Fruit fly (Drosophila melanogaster) whole organism, embryonic: ENCODE results near the gene Vsp37A.
A peak's percentile ranks its signal among the peaks of the same experiment; 100 is the strongest.

Source experiments
- ATbp ChIP-seq: fragments of 200-800 bp; sonication (Bioruptor generic); optimal IDR thresholded peaks from 2 replicates; lab custom pipeline; 2017; ENCODE audit warnings: missing biosample characterization, mild to moderate bottlenecking, missing genetic modification characterization, missing genetic modification reagents
- Bteb2 ChIP-seq: fragments of 200-800 bp; sonication (Bioruptor generic); optimal IDR thresholded peaks from 2 replicates; lab custom pipeline; 2016; ENCODE audit warnings: missing biosample characterization, missing genetic modification characterization
- CG10543 ChIP-seq: fragments of 200-800 bp; sonication (Bioruptor generic); optimal IDR thresholded peaks from 3 replicates; lab custom pipeline; 2017; ENCODE audit warnings: missing biosample characterization, mild to moderate bottlenecking, missing genetic modification characterization, moderate library complexity
- CG1233 ChIP-seq: fragments of 200-800 bp; sonication (Bioruptor generic); optimal IDR thresholded peaks from 4 replicates; lab custom pipeline; 2018; ENCODE audit warnings: missing biosample characterization, mild to moderate bottlenecking, missing genetic modification characterization
- CG13296 ChIP-seq: fragments of 200-800 bp; sonication (Bioruptor generic); optimal IDR thresholded peaks from 3 replicates; lab custom pipeline; 2018; ENCODE audit warnings: missing biosample characterization, mild to moderate bottlenecking, missing genetic modification characterization
- CG14667 ChIP-seq: fragments of 200-800 bp; sonication (Bioruptor generic); IDR thresholded peaks from 2 replicates; pipeline ENCODE4 v1.3.6; 2022; ENCODE audit warnings: missing biosample characterization, missing genetic modification characterization
- CG1602 ChIP-seq: fragments of 200-800 bp; sonication (Bioruptor generic); optimal IDR thresholded peaks from 3 replicates; lab custom pipeline; 2016; ENCODE audit warnings: missing biosample characterization, missing genetic modification characterization
- CG16813 ChIP-seq: fragments of 200-800 bp; sonication (Bioruptor generic); IDR thresholded peaks from 3 replicates; pipeline ENCODE4 v1.3.6; 2022; ENCODE audit warnings: missing biosample characterization, missing genetic modification characterization; ENCODE audit not compliant: partially characterized antibody
- CG17612 ChIP-seq: fragments of 200-800 bp; sonication (Bioruptor generic); IDR thresholded peaks from 2 replicates; pipeline ENCODE4 v1.3.6; 2022; ENCODE audit warnings: missing biosample characterization, missing genetic modification characterization
- CG18764 ChIP-seq: fragments of 200-800 bp; sonication (Bioruptor generic); optimal IDR thresholded peaks from 3 replicates; lab custom pipeline; 2016; ENCODE audit warnings: missing biosample characterization, missing genetic modification characterization
- CG2875 ChIP-seq: fragments of 200-800 bp; sonication (Bioruptor generic); optimal IDR thresholded peaks from 2 replicates; lab custom pipeline; 2017; ENCODE audit warnings: missing biosample characterization, mild to moderate bottlenecking, missing genetic modification characterization, missing genetic modification reagents
- CG33557 ChIP-seq: fragments of 200-800 bp; sonication (Bioruptor generic); optimal IDR thresholded peaks from 2 replicates; lab custom pipeline; 2019; ENCODE audit warnings: missing biosample characterization, mild to moderate bottlenecking, missing genetic modification characterization, moderate library complexity
- CG3995 ChIP-seq: fragments of 200-800 bp; sonication (Bioruptor generic); optimal IDR thresholded peaks from 3 replicates; lab custom pipeline; 2016; ENCODE audit warnings: missing biosample characterization, missing genetic modification characterization
- CG43689 ChIP-seq: fragments of 200-800 bp; sonication (Bioruptor generic); IDR thresholded peaks from 2 replicates; pipeline ENCODE4 v1.3.6; 2022; ENCODE audit warnings: missing biosample characterization, missing genetic modification characterization
- CG4707 ChIP-seq: fragments of 200-800 bp; sonication (Bioruptor generic); optimal IDR thresholded peaks from 2 replicates; lab custom pipeline; 2018; ENCODE audit warnings: missing biosample characterization, mild to moderate bottlenecking, missing genetic modification characterization, moderate library complexity
- CG6813 ChIP-seq: fragments of 200-800 bp; sonication (Bioruptor generic); optimal IDR thresholded peaks from 2 replicates; lab custom pipeline; 2017; ENCODE audit warnings: missing biosample characterization, missing genetic modification characterization, mild to moderate bottlenecking, moderate library complexity, missing genetic modification reagents
- CG7839 ChIP-seq: fragments of 200-800 bp; sonication (Bioruptor generic); optimal IDR thresholded peaks from 3 replicates; lab custom pipeline; 2018; ENCODE audit warnings: missing biosample characterization, mild to moderate bottlenecking, missing genetic modification characterization, moderate library complexity
- CG8281 ChIP-seq: fragments of 200-800 bp; sonication (Bioruptor generic); optimal IDR thresholded peaks from 2 replicates; lab custom pipeline; 2018; ENCODE audit warnings: missing biosample characterization, mild to moderate bottlenecking, missing genetic modification characterization, moderate library complexity
- Fer1 ChIP-seq: fragments of 200-800 bp; sonication (Bioruptor generic); optimal IDR thresholded peaks from 2 replicates; lab custom pipeline; 2017; ENCODE audit warnings: missing biosample characterization, mild to moderate bottlenecking, missing genetic modification characterization
- H2.0 ChIP-seq: fragments of 200-800 bp; sonication (Bioruptor generic); IDR thresholded peaks from 2 replicates; pipeline ENCODE4 v1.3.6; 2022; ENCODE audit warnings: missing biosample characterization, missing genetic modification characterization
- HHEX ChIP-seq: fragments of 200-800 bp; sonication (Bioruptor generic); optimal IDR thresholded peaks from 3 replicates; lab custom pipeline; 2017; ENCODE audit warnings: missing biosample characterization, mild to moderate bottlenecking, missing genetic modification characterization, missing genetic modification reagents
- HLH3B ChIP-seq: fragments of 200-800 bp; sonication (Bioruptor generic); IDR thresholded peaks from 2 replicates; pipeline ENCODE4 v1.3.6; 2022; ENCODE audit warnings: missing biosample characterization, missing genetic modification characterization
- Hey ChIP-seq: fragments of 200-800 bp; sonication (Bioruptor generic); optimal IDR thresholded peaks from 3 replicates; lab custom pipeline; 2018; ENCODE audit warnings: missing biosample characterization, mild to moderate bottlenecking, missing genetic modification characterization
- Lim3 ChIP-seq: fragments of 200-800 bp; sonication (Bioruptor generic); IDR thresholded peaks from 2 replicates; pipeline ENCODE4 v1.3.6; 2022; ENCODE audit warnings: missing biosample characterization, missing genetic modification characterization
- MTF-1 ChIP-seq: fragments of 200-800 bp; sonication (Bioruptor generic); optimal IDR thresholded peaks from 2 replicates; lab custom pipeline; 2018; ENCODE audit warnings: missing biosample characterization, mild to moderate bottlenecking, missing genetic modification characterization, borderline replicate concordance
- Mad ChIP-seq: fragments of 200-800 bp; sonication (Bioruptor generic); optimal IDR thresholded peaks from 2 replicates; lab custom pipeline; 2016; ENCODE audit warnings: missing biosample characterization, missing genetic modification characterization
- Mrtf ChIP-seq: fragments of 200-800 bp; sonication (Bioruptor generic); IDR thresholded peaks from 3 replicates; pipeline ENCODE4 v1.3.6; 2022; ENCODE audit warnings: missing biosample characterization, missing genetic modification characterization
- Stat92E ChIP-seq, 3 experiments: fragments of >200 bp in 2 of 3; fragments of 200-800 bp in 1 of 3; sonication (Bioruptor generic) in 1 of 3; optimal IDR thresholded peaks; 2 replicates each; lab custom pipeline; 2017 to 2019; ENCODE audit warnings: missing biosample characterization in 3 of 3, missing genetic modification characterization in 3 of 3, mild to moderate bottlenecking in 1 of 3, moderate library complexity in 1 of 3
- bsh ChIP-seq, 2 experiments: fragments of 200-800 bp; sonication (Bioruptor generic); optimal IDR thresholded peaks; 2 replicates each; lab custom pipeline; 2017 to 2018; ENCODE audit warnings: mild to moderate bottlenecking in 2 of 2, missing biosample characterization in 2 of 2, missing genetic modification characterization in 2 of 2, moderate library complexity in 1 of 2
- crc ChIP-seq: fragments of 200-800 bp; sonication (Bioruptor generic); optimal IDR thresholded peaks from 2 replicates; lab custom pipeline; 2016; ENCODE audit warnings: missing biosample characterization, missing genetic modification characterization
- dm ChIP-seq: fragments of 200-800 bp; sonication (Bioruptor generic); optimal IDR thresholded peaks from 3 replicates; lab custom pipeline; 2016; ENCODE audit warnings: missing biosample characterization, missing genetic modification characterization
- dpn ChIP-seq, 2 experiments: fragments of 200-800 bp; sonication (Bioruptor generic); optimal IDR thresholded peaks; 3 replicates each; lab custom pipeline; 2016; ENCODE audit warnings: missing biosample characterization in 2 of 2, missing genetic modification characterization in 2 of 2
- eve ChIP-seq, 2 experiments: fragments of >200 bp; optimal IDR thresholded peaks; 2 replicates each; lab custom pipeline; 2017; ENCODE audit warnings: missing biosample characterization in 2 of 2, missing genetic modification characterization in 2 of 2
- gce ChIP-seq: fragments of 200-800 bp; sonication (Bioruptor generic); IDR thresholded peaks from 3 replicates; pipeline ENCODE4 v1.3.6; 2022; ENCODE audit warnings: missing biosample characterization, missing genetic modification characterization
- h ChIP-seq: fragments of >200 bp; optimal IDR thresholded peaks from 2 replicates; lab custom pipeline; 2017
- ham ChIP-seq: fragments of 200-800 bp; sonication (Bioruptor generic); IDR thresholded peaks from 2 replicates; pipeline ENCODE4 v1.3.6; 2022; ENCODE audit warnings: missing biosample characterization, missing genetic modification characterization
- hth ChIP-seq: fragments of >200 bp; optimal IDR thresholded peaks from 2 replicates; lab custom pipeline; 2017; ENCODE audit warnings: inconsistent platforms
- luna ChIP-seq: fragments of 200-800 bp; sonication (Bioruptor generic); optimal IDR thresholded peaks from 2 replicates; lab custom pipeline; 2016; ENCODE audit warnings: missing biosample characterization, missing genetic modification characterization
- nau ChIP-seq: fragments of 200-800 bp; sonication (Bioruptor generic); optimal IDR thresholded peaks from 3 replicates; lab custom pipeline; 2017; ENCODE audit warnings: missing biosample characterization, mild to moderate bottlenecking, missing genetic modification characterization, missing genetic modification reagents
- otp ChIP-seq: fragments of 200-800 bp; sonication (Bioruptor generic); IDR thresholded peaks from 3 replicates; pipeline ENCODE4, ENCODE4 v1.3.6; 2022; ENCODE audit warnings: missing biosample characterization, missing genetic modification characterization
- pb ChIP-seq: fragments of 200-800 bp; sonication (Bioruptor generic); optimal IDR thresholded peaks from 3 replicates; lab custom pipeline; 2016; ENCODE audit warnings: missing biosample characterization, missing genetic modification characterization
- peb ChIP-seq: fragments of 200-800 bp; sonication (Bioruptor generic); IDR thresholded peaks from 2 replicates; pipeline ENCODE4 v1.3.6; 2022; ENCODE audit warnings: missing biosample characterization, missing genetic modification characterization
- repo ChIP-seq: fragments of 200-800 bp; sonication (Bioruptor generic); optimal IDR thresholded peaks from 2 replicates; lab custom pipeline; 2016; ENCODE audit warnings: missing biosample characterization, missing genetic modification characterization
- row ChIP-seq: fragments of 200-800 bp; sonication (Bioruptor generic); IDR thresholded peaks from 3 replicates; pipeline ENCODE4 v1.3.6; 2022; ENCODE audit warnings: missing biosample characterization, missing genetic modification characterization
- salm ChIP-seq: fragments of 200-800 bp; sonication (Bioruptor generic); optimal IDR thresholded peaks from 2 replicates; lab custom pipeline; 2018; ENCODE audit warnings: missing biosample characterization, mild to moderate bottlenecking, missing genetic modification characterization
- scrt ChIP-seq: fragments of 200-800 bp; sonication (Bioruptor generic); optimal IDR thresholded peaks from 2 replicates; lab custom pipeline; 2018; ENCODE audit warnings: missing biosample characterization, mild to moderate bottlenecking, missing genetic modification characterization, moderate library complexity
- sima ChIP-seq: fragments of 200-800 bp; sonication (Bioruptor generic); optimal IDR thresholded peaks from 2 replicates; lab custom pipeline; 2016; ENCODE audit warnings: missing biosample characterization, missing genetic modification characterization
- trh ChIP-seq: fragments of 200-800 bp; sonication (Bioruptor generic); optimal IDR thresholded peaks from 2 replicates; lab custom pipeline; 2016; ENCODE audit warnings: missing biosample characterization, missing genetic modification characterization
- twi ChIP-seq: fragments of 200-800 bp; optimal IDR thresholded peaks from 2 replicates; lab custom pipeline; 2019; ENCODE audit warnings: missing biosample characterization, mild to moderate bottlenecking, missing genetic modification characterization, moderate library complexity
- wek ChIP-seq: fragments of 200-800 bp; sonication (Bioruptor generic); optimal IDR thresholded peaks from 3 replicates; lab custom pipeline; 2018; ENCODE audit warnings: missing biosample characterization, mild to moderate bottlenecking, missing genetic modification characterization, moderate library complexity

Gene Vsp37A

dm6 chrX:629239-629821 is 8.0 kb downstream of the Vsp37A start, which contains the start of the genes RpL36 and Mybbp1A (continued):
- TF ChIP-seq Mrtf (GFP tag; lab: Robert Waterston, UW): peak; percentile 54; the same call in 2 of the 3 replicates
- TF ChIP-seq pb (GFP tag; lab: Kevin White, UChicago): peak; percentile 76
- TF ChIP-seq eve (GFP tag; optimal IDR thresholded peaks at IDR 0.05; lab: Kevin White, UChicago): no peak
- peak; percentile 63 for TF ChIP-seq CG6813
- peak; percentile 66 for TF ChIP-seq repo (GFP tag; lab: Kevin White, UChicago)
- TF ChIP-seq CG2875 (GFP tag; lab: Kevin White, UChicago): peak; percentile 72
- TF ChIP-seq wek (GFP tag; lab: Kevin White, UChicago): peak; percentile 72
- TF ChIP-seq Fer1: peak; percentile 87
- peak; percentile 95 for TF ChIP-seq dm (GFP tag; lab: Kevin White, UChicago)
- TF ChIP-seq Mad (GFP tag; lab: Kevin White, UChicago): peak; percentile 71
- peak; percentile 37; the same call in 1 of the 2 replicates for TF ChIP-seq CG43689 (GFP tag; lab: Robert Waterston, UW)
- peak; percentile 54 to 82 for TF ChIP-seq dpn (GFP tag; optimal IDR thresholded peaks at IDR 0.05; lab: Kevin White, UChicago)
- peak; percentile 46 for TF ChIP-seq CG4707 (GFP tag; lab: Kevin White, UChicago)
- TF ChIP-seq CG3995 (GFP tag; lab: Kevin White, UChicago): peak; percentile 85
- peak; percentile 52 for TF ChIP-seq crc (GFP tag; lab: Kevin White, UChicago)
- peak; percentile 82 for TF ChIP-seq CG13296
- TF ChIP-seq ham (GFP tag; lab: Robert Waterston, UW): no peak
- TF ChIP-seq CG16813 (GFP tag; lab: Robert Waterston, UW): peak; percentile 92
- peak; percentile 89 for TF ChIP-seq CG10543 (GFP tag; lab: Kevin White, UChicago)
- no peak for TF ChIP-seq CG8281 (tag; lab: Kevin White, UChicago)
- TF ChIP-seq CG17612 (GFP tag; lab: Robert Waterston, UW): no peak
- TF ChIP-seq h (lab: Kevin White, UChicago): no peak
- peak; percentile 66 for TF ChIP-seq H2.0 (GFP tag; lab: Robert Waterston, UW)
- TF ChIP-seq HHEX (GFP tag; lab: Kevin White, UChicago): peak; percentile 78
- peak in 1 of 3 experiments; percentile 12 for TF ChIP-seq Stat92E (GFP tag; optimal IDR thresholded peaks at IDR 0.05; lab: Kevin White, UChicago)
- TF ChIP-seq HLH3B (GFP tag; lab: Robert Waterston, UW): peak; percentile 28; the same call in 1 of the 2 replicates
- TF ChIP-seq CG7839 (tag; lab: Kevin White, UChicago): peak; percentile 66
- TF ChIP-seq gce: peak; percentile 63; the same call in 1 of the 3 replicates
- no peak for TF ChIP-seq salm (tag; lab: Kevin White, UChicago)
- peak; percentile 25 for TF ChIP-seq Bteb2 (GFP tag; lab: Kevin White, UChicago)
- TF ChIP-seq peb (GFP tag; lab: Robert Waterston, UW): no peak
- peak; percentile 50 for TF ChIP-seq trh
- TF ChIP-seq CG33557 (GFP tag; lab: Kevin White, UChicago): no peak
- TF ChIP-seq CG1233 (GFP tag; lab: Kevin White, UChicago): peak; percentile 67
- TF ChIP-seq CG14667 (GFP tag; lab: Robert Waterston, UW): no peak
- TF ChIP-seq Hey: no peak
- no peak for TF ChIP-seq hth (lab: Kevin White, UChicago)
- peak; percentile 64 for TF ChIP-seq MTF-1 (GFP tag; lab: Kevin White, UChicago)
- peak; percentile 31 for TF ChIP-seq CG1602 (GFP tag; lab: Kevin White, UChicago)
- TF ChIP-seq Lim3 (GFP tag; lab: Robert Waterston, UW): no peak
- peak; percentile 60 for TF ChIP-seq CG18764
- TF ChIP-seq bsh (GFP tag; optimal IDR thresholded peaks at IDR 0.05; lab: Kevin White, UChicago): peak; percentile 57 to 58
- TF ChIP-seq twi: peak; percentile 37
- peak; percentile 24 for TF ChIP-seq sima (GFP tag; lab: Kevin White, UChicago)
- TF ChIP-seq luna (GFP tag; lab: Kevin White, UChicago): peak; percentile 58
- TF ChIP-seq otp (GFP tag; lab: Robert Waterston, UW): peak; percentile 66
- peak; percentile 53; the same call in 2 of the 3 replicates for TF ChIP-seq row (GFP tag; lab: Robert Waterston, UW)
- TF ChIP-seq ATbp (GFP tag; lab: Kevin White, UChicago): peak; percentile 73
- peak; percentile 62 for TF ChIP-seq scrt (GFP tag; lab: Kevin White, UChicago)
- TF ChIP-seq nau (GFP tag; lab: Kevin White, UChicago): no peak
